Fruit fly (Drosophila melanogaster) S2 (cell line): ENCODE measurements around the gene CG32983.

Source experiments
- CG8478 ChIP-seq: fragments of >200 bp; optimal IDR thresholded peaks from 2 replicates; lab custom pipeline; 2018
- CTCF ChIP-seq, 2 experiments: fragments of >200 bp; optimal IDR thresholded peaks; 2 replicates each; lab custom pipeline; 2018

- TF ChIP-seq CTCF (optimal IDR thresholded peaks at IDR 0.05; lab: Kevin White, UChicago) (no peak), CG8478 (lab: Kevin White, UChicago) (no peak)
These were observed 5.8 kb upstream of the CG32983 start for dm6 chr2L:8859839-8860238.
